Worm (Caenorhabditis elegans): ENCODE data around the gene nhr-274.

Gene nhr-274

ce11 chrIV:1679227-1679626 lies 34.1 kb upstream of the nhr-274 start:
- no peak for TF ChIP-seq cebp-1 (GFP tag; IDR thresholded peaks at IDR 0.05)
- TF ChIP-seq cebp-1 (tag; optimal IDR thresholded peaks at IDR 0.05): no peak
- TF ChIP-seq somi-1 (GFP tag; optimal IDR thresholded peaks at IDR 0.05): no peak
- no peak for TF ChIP-seq ceh-100 (GFP tag; IDR thresholded peaks at IDR 0.05)
- TF ChIP-seq B0261.1 (tag; optimal IDR thresholded peaks at IDR 0.05): no peak
- TF ChIP-seq tbp1 (GFP tag; optimal IDR thresholded peaks at IDR 0.05): no peak
- no peak for TF ChIP-seq sptf-2 (GFP tag; optimal IDR thresholded peaks at IDR 0.05)
- no peak for TF ChIP-seq lir-1 (GFP tag; conservative IDR thresholded peaks at IDR 0.05)
- no peak for TF ChIP-seq lag-1 (GFP tag; IDR thresholded peaks at IDR 0.05)

DNA sequence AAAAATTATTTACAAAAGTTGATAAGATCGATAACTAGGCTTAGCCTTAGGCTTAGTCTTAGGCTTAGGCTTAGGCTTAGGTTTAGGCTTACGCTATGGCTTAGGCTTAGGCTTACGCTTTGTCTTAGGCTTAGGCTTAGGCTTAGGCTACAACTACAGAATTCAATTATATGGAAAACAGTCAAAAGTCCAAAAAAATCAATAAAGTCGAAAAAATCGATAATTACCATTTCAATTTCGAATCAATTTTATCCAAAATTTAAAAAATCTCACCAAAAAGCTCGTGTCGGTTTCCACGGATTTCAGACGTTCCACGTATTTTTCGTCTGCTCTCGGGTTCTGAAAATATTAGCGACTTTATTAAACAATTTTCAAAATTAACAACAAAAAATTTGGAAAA lies 31.8 kb upstream of the nhr-274 start:
- TF ChIP-seq C06A6.2 (GFP tag; conservative IDR thresholded peaks at IDR 0.05) (no peak), lin-35 (GFP tag; optimal IDR thresholded peaks at IDR 0.05) (no peak), B0019.2 (GFP tag; conservative IDR thresholded peaks at IDR 0.05) (no peak), mxl-1 (tag; optimal IDR thresholded peaks at IDR 0.05) (no peak), bed-2 (GFP tag; IDR thresholded peaks at IDR 0.05) (no peak), somi-1 (GFP tag; optimal IDR thresholded peaks at IDR 0.05) (no peak), nhr-179 (tag; optimal IDR thresholded peaks at IDR 0.05) (no peak), ceh-100 (GFP tag; IDR thresholded peaks at IDR 0.05) (no peak), lsy-27 (tag; optimal IDR thresholded peaks at IDR 0.05; ENCODE audit: borderline replicate concordance, insufficient read depth) (no peak), B0035.1 (tag; optimal IDR thresholded peaks at IDR 0.05) (no peak), efl-1 (GFP tag; optimal IDR thresholded peaks at IDR 0.05) (no peak), him-1 (tag; optimal IDR thresholded peaks at IDR 0.05) (no peak), Y56A3A.18 (GFP tag; IDR thresholded peaks at IDR 0.05) (no peak), zim-3 (tag; optimal IDR thresholded peaks at IDR 0.05) (no peak), repo-1 (tag; optimal IDR thresholded peaks at IDR 0.05) (no peak), hlh-12 (tag; optimal IDR thresholded peaks at IDR 0.05) (no peak), ccch-3 (GFP tag; optimal IDR thresholded peaks at IDR 0.05) (no peak)

DNA sequence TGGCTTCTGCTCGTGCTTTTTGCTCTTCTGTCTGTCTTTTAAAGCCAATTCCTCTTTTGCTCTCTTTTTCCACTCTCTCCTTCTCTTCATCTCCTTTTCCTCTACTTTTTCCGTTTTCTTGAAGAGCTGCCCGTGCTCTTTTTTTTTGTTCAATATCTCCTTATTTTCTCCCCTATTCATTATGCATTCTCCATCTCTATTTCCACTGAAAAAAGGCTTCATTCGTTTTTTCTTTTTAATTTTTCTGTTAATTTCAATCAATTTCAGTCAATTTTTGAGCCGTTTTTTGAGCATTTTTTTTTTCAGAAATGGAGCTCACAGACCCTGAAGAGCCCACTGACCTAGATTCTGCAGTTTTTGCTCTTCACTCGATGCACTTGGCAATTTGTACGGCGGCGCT lies 27.3 kb upstream of the nhr-274 start, which contains the start of gene Y41D4B.1:
Y41D4B.1 (plus strand) TSS at position 301 of the 400 bp plus-strand sequence.
- TF ChIP-seq ZK185.1 (tag; optimal IDR thresholded peaks at IDR 0.05; ENCODE audit: poor library complexity, severe bottlenecking) (no peak), pbrm-1 (GFP tag; IDR thresholded peaks at IDR 0.05) (no peak), egl-44 (GFP tag; IDR thresholded peaks at IDR 0.05) (no peak), aptf-2 (GFP tag; conservative IDR thresholded peaks at IDR 0.05) (no peak), athp-1 (tag; optimal IDR thresholded peaks at IDR 0.05) (no peak), lir-1 (GFP tag; conservative IDR thresholded peaks at IDR 0.05) (no peak), egrh-3 (GFP tag; IDR thresholded peaks at IDR 0.05) (no peak), sdz-38 (tag; optimal IDR thresholded peaks at IDR 0.05) (no peak)

- TF ChIP-seq mcd-1 (GFP tag; IDR thresholded peaks at IDR 0.05): no peak
- TF ChIP-seq ceh-79 (tag; optimal IDR thresholded peaks at IDR 0.05): no peak
- TF ChIP-seq F23B12.7 (tag; optimal IDR thresholded peaks at IDR 0.05; ENCODE audit: insufficient read depth): no peak
- TF ChIP-seq lag-1 (GFP tag; IDR thresholded peaks at IDR 0.05): no peak
- TF ChIP-seq Y53G8AR.9 (GFP tag; conservative IDR thresholded peaks at IDR 0.05): no peak
- no peak for TF ChIP-seq let-526 (GFP tag; IDR thresholded peaks at IDR 0.05)
- no peak for TF ChIP-seq hsf-1 (GFP tag; IDR thresholded peaks at IDR 0.05)
- TF ChIP-seq die-1 (tag; optimal IDR thresholded peaks at IDR 0.05): no peak
- no peak for TF ChIP-seq nhr-27 (tag; optimal IDR thresholded peaks at IDR 0.05)
- no peak for TF ChIP-seq aptf-3 (GFP tag; IDR thresholded peaks at IDR 0.05)
- no peak for TF ChIP-seq C17E4.6 (GFP tag; IDR thresholded peaks at IDR 0.05)
- TF ChIP-seq F37B4.10 (GFP tag; IDR thresholded peaks at IDR 0.05): no peak
- no peak for TF ChIP-seq zfh-2 (GFP tag; conservative IDR thresholded peaks at IDR 0.05)
- TF ChIP-seq F49E8.2 (tag; optimal IDR thresholded peaks at IDR 0.05; ENCODE audit: insufficient read depth): no peak
- no peak for TF ChIP-seq madf-3 (GFP tag; IDR thresholded peaks at IDR 0.05)
- no peak for TF ChIP-seq ama-1 (optimal IDR thresholded peaks at IDR 0.05)
- TF ChIP-seq ama-1 (GFP tag; optimal IDR thresholded peaks at IDR 0.05): no peak
Measured at ce11 chrIV:1662872-1663271, 17.8 kb upstream of the nhr-274 start.
